Worm (Caenorhabditis elegans) whole organism, early embryonic: ENCODE measurements around the gene F19B10.5.

Experiments used
- B0310.2 ChIP-seq: sonication (generic microtip); optimal IDR thresholded peaks from 2 replicates; lab custom pipeline; 2016; ENCODE audit warnings: mild to moderate bottlenecking, missing genetic modification characterization, missing compliant biosample characterization
- F13C5.2 ChIP-seq: sonication (generic microtip); optimal IDR thresholded peaks from 2 replicates; lab custom pipeline; 2017; ENCODE audit warnings: mild to moderate bottlenecking, missing genetic modification characterization, inconsistent platforms, missing compliant biosample characterization
- aly-1 ChIP-seq: sonication (generic microtip); optimal IDR thresholded peaks from 2 replicates; lab custom pipeline; 2016; ENCODE audit warnings: missing genetic modification characterization, missing compliant biosample characterization
- ama-1 ChIP-seq: fragments of 150-350 bp; optimal IDR thresholded peaks from 2 replicates; lab custom pipeline; 2014
- ceh-13 ChIP-seq: fragments of 200-800 bp; sonication (Bioruptor generic); optimal IDR thresholded peaks from 2 replicates; lab custom pipeline; 2018; ENCODE audit warnings: mild to moderate bottlenecking, missing genetic modification characterization, missing compliant biosample characterization
- ceh-36 ChIP-seq: sonication (generic microtip); optimal IDR thresholded peaks from 2 replicates; lab custom pipeline; 2016; ENCODE audit warnings: missing genetic modification characterization, inconsistent platforms, missing compliant biosample characterization
- ets-7 ChIP-seq: sonication (generic microtip); optimal IDR thresholded peaks from 2 replicates; lab custom pipeline; 2016; ENCODE audit warnings: missing genotype, missing genetic modification characterization, missing compliant biosample characterization
- flt-1 ChIP-seq: fragments of 200-800 bp; sonication (Bioruptor generic); IDR thresholded peaks from 2 replicates; pipeline ENCODE4 v1.3.6; 2022; ENCODE audit warnings: missing genetic modification characterization, missing compliant biosample characterization
- hmbx-1 ChIP-seq: sonication (generic microtip); optimal IDR thresholded peaks from 2 replicates; lab custom pipeline; 2016; ENCODE audit warnings: mild to moderate bottlenecking, missing genetic modification characterization, missing compliant biosample characterization
- hmg-4 ChIP-seq: fragments of 200-800 bp; sonication (Bioruptor generic); optimal IDR thresholded peaks from 2 replicates; lab custom pipeline; 2018; ENCODE audit warnings: mild to moderate bottlenecking, missing genetic modification characterization, missing compliant biosample characterization
- hnd-1 ChIP-seq: sonication (generic microtip); optimal IDR thresholded peaks from 2 replicates; lab custom pipeline; 2016; ENCODE audit warnings: missing genetic modification characterization, missing compliant biosample characterization
- pes-1 ChIP-seq: fragments of 200-800 bp; sonication (Bioruptor generic); IDR thresholded peaks from 2 replicates; pipeline ENCODE4 v1.3.6; 2022; ENCODE audit warnings: missing genetic modification reagents, missing genetic modification characterization, missing compliant biosample characterization
- scrt-1 ChIP-seq: fragments of 200-800 bp; sonication (Bioruptor generic); IDR thresholded peaks from 2 replicates; pipeline ENCODE4 v1.3.6; 2022; ENCODE audit warnings: missing genetic modification characterization, missing compliant biosample characterization
- sea-1 ChIP-seq: fragments of 200-800 bp; sonication (Bioruptor generic); conservative IDR thresholded peaks from 2 replicates; pipeline ENCODE4 v1.3.6; 2022; ENCODE audit warnings: missing genetic modification characterization, missing compliant biosample characterization
- tbx-11 ChIP-seq: fragments of 200-800 bp; sonication (Bioruptor generic); IDR thresholded peaks from 2 replicates; pipeline ENCODE4 v1.3.6; 2022; ENCODE audit warnings: missing genetic modification characterization, missing compliant biosample characterization
- tbx-37 ChIP-seq: fragments of 200-800 bp; sonication (Bioruptor generic); conservative IDR thresholded peaks from 2 replicates; pipeline ENCODE4 v1.3.6; 2022; ENCODE audit warnings: missing genetic modification reagents, missing genetic modification characterization, missing compliant biosample characterization
- tra-4 ChIP-seq: sonication (generic microtip); optimal IDR thresholded peaks from 2 replicates; lab custom pipeline; 2017; ENCODE audit warnings: missing genetic modification characterization, missing compliant biosample characterization

The F19B10.5 gene

DNA sequence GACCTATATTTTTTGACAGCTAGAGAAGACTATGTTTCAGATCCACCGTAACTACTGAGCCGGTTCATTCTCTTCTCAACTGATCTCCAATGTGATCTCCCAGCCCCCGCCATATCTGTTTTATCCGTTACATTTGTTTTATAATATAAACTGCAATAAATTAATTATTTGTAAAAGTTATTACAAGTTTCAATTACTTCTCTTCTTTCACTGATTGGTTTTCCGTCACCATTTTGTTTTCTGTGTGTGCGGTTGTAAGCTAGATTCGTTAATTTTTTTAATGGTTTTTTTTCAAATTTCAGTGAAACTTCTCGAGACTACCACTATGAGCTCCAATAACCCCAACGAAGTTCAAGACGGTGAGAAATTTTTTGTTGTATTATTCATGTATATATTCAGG, 24.7 kb upstream of the F19B10.5 start, which contains the start of gene M151.2:
Gene M151.2 (plus strand): TSS at position 301 of the 400 bp plus-strand sequence.
- TF ChIP-seq ama-1 (lab: Kevin White, UChicago) (no peak), flt-1 (no peak), F13C5.2 (tag; lab: Kevin White, UChicago) (no peak), B0310.2 (no peak), ceh-13 (no peak), scrt-1 (no peak)

DNA sequence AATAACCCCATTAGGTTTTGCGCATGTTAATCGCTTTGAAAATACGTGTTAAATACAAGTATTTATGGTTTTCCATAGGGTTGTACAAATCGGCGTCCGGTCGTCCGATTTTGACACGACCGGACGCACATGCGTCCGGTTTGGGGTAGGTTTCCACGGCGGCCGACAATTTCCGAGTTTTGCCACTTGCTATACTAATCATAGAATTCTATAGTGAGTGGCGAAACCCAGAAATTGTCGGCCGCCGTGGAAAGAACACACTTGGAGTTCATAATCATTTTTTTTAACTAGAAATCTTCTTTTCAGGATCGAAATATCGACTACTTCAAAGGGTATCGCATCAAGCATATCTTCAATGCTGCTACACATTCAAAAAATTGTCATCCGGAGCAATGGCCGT, 20.7 kb upstream of the F19B10.5 start:
- TF ChIP-seq F13C5.2 (tag; lab: Kevin White, UChicago), result no peak
- no peak for TF ChIP-seq tbx-37 (GFP tag; lab: Robert Waterston, UW)
- TF ChIP-seq tbx-11 (GFP tag; lab: Robert Waterston, UW), result no peak
- TF ChIP-seq ceh-36 (tag; lab: Kevin White, UChicago), result no peak
- TF ChIP-seq sea-1, result no peak
- TF ChIP-seq tra-4 (tag; lab: Kevin White, UChicago), result no peak

DNA sequence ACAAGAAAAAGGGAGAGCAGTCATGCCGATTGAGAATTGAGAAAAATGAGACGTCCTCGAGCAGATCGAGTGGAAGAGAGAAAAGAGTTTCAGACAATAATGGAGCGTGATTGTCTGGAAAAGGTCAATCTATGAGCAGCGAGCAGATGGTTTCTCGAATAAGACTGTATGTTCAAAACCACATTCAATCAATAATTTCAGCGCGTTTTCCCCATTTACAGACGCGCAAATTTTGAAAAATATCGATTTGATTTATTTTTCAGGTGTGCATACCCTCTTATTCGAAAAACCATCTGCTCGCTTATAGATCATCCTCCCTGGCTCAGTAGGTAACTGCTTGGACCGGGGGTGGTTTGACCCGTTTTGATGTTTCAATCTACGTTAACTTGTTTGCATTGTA, 16.2 kb upstream of the F19B10.5 start, which contains the start of gene fbxb-31:
Gene fbxb-31 (minus strand): TSS at position 101 of the 400 bp plus-strand sequence.
- TF ChIP-seq pes-1 (GFP tag; lab: Robert Waterston, UW), result no peak
- TF ChIP-seq ets-7 (tag; lab: Kevin White, UChicago), result no peak
- TF ChIP-seq aly-1 (tag; lab: Kevin White, UChicago), result no peak
- no peak for TF ChIP-seq ceh-36 (tag; lab: Kevin White, UChicago)
- TF ChIP-seq sea-1, result no peak
- no peak for TF ChIP-seq flt-1
- TF ChIP-seq ceh-13, result no peak
- TF ChIP-seq ama-1 (lab: Kevin White, UChicago), result no peak
- no peak for TF ChIP-seq scrt-1
- TF ChIP-seq B0310.2, result no peak
- TF ChIP-seq hmbx-1 (tag; lab: Kevin White, UChicago), result no peak
- TF ChIP-seq F13C5.2 (tag; lab: Kevin White, UChicago), result no peak
- no peak for TF ChIP-seq tbx-37 (GFP tag; lab: Robert Waterston, UW)
- TF ChIP-seq tbx-11 (GFP tag; lab: Robert Waterston, UW), result no peak
- TF ChIP-seq hnd-1 (tag; lab: Kevin White, UChicago), result no peak
- no peak for TF ChIP-seq hmg-4 (GFP tag; lab: Kevin White, UChicago)
- TF ChIP-seq tra-4 (tag; lab: Kevin White, UChicago), result no peak

DNA sequence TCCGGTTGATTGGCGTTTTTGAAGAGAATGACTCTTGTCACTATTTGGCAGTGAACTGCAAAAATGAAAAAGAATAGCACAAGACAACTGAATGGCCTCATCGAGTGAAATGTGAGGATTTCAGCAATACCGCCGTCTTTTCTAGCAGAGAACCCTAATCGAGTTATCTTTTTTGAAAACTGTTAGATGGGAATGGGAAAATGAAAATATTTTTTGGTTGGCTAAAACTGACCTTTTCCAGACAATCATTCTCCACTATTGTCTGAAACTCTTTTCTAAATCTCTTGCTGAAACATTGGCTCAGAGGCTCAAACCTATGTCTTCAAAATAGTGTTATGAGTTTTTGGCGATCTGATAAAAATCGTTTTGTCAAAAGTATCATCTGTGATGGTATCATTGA, 15.3 kb upstream of the F19B10.5 start, which contains the start of gene M151.10:
Gene M151.10 (minus strand): TSS at position 101 of the 400 bp plus-strand sequence.
- no peak for TF ChIP-seq scrt-1
- no peak for TF ChIP-seq F13C5.2 (tag; lab: Kevin White, UChicago)
- no peak for TF ChIP-seq hmbx-1 (tag; lab: Kevin White, UChicago)
- TF ChIP-seq ama-1 (lab: Kevin White, UChicago), result no peak
- no peak for TF ChIP-seq ets-7 (tag; lab: Kevin White, UChicago)
- TF ChIP-seq ceh-36 (tag; lab: Kevin White, UChicago), result no peak
- no peak for TF ChIP-seq ceh-13
- no peak for TF ChIP-seq flt-1
- TF ChIP-seq tbx-37 (GFP tag; lab: Robert Waterston, UW), result no peak
- TF ChIP-seq pes-1 (GFP tag; lab: Robert Waterston, UW), result no peak
- TF ChIP-seq tra-4 (tag; lab: Kevin White, UChicago), result no peak
- TF ChIP-seq aly-1 (tag; lab: Kevin White, UChicago), result no peak
- no peak for TF ChIP-seq sea-1

DNA sequence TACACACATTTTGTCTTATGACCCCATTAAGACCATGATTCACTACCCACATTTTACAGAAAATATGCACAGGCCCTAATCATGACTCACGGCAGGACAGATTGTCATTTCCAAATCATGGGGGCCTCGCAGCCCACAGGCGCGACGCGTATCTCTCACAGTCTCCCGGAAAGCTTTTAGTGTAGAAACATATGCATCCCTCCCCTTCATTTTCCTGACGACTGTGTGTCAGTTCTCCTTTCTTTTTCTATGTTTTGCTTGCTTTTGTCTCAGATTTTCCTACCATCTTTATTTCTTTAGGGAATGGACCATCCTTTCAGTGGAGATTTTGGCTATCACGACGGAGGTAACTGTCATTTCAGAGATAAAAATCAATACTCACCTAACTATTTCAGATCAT, 14.3 kb upstream of the F19B10.5 start, which contains the start of gene M151.1:
Gene M151.1 (plus strand): TSS at position 301 of the 400 bp plus-strand sequence.
- TF ChIP-seq hmg-4 (GFP tag; lab: Kevin White, UChicago) (no peak), F13C5.2 (tag; lab: Kevin White, UChicago) (no peak)

DNA sequence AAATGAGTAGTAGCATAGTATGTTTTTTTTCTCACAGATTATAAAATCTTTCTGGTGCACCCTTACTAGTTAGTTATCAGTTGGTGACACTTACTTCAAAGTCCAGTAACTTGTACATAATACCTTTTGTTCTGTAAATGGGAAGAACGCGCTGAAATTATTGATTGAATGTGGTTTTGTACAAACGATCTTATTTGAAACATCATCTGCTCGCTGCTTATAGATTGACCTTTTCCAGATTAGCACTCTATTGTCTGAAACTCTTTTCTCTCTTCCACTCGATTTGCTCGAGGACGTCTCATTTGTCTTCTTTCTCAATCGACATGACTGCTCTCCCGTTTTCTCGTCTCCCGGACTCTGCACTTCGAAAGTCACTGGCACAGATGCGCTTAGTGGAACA, 8.4 kb upstream of the F19B10.5 start, which contains the start of gene fbxb-33:
Gene fbxb-33 (plus strand): TSS at position 301 of the 400 bp plus-strand sequence.
- no peak for TF ChIP-seq ets-7 (tag; lab: Kevin White, UChicago)
- no peak for TF ChIP-seq hmbx-1 (tag; lab: Kevin White, UChicago)
- no peak for TF ChIP-seq pes-1 (GFP tag; lab: Robert Waterston, UW)
- no peak for TF ChIP-seq hmg-4 (GFP tag; lab: Kevin White, UChicago)
- no peak for TF ChIP-seq tbx-11 (GFP tag; lab: Robert Waterston, UW)
- no peak for TF ChIP-seq sea-1
- no peak for TF ChIP-seq ceh-13
- no peak for TF ChIP-seq ama-1 (lab: Kevin White, UChicago)
- no peak for TF ChIP-seq scrt-1
- no peak for TF ChIP-seq hnd-1 (tag; lab: Kevin White, UChicago)

DNA sequence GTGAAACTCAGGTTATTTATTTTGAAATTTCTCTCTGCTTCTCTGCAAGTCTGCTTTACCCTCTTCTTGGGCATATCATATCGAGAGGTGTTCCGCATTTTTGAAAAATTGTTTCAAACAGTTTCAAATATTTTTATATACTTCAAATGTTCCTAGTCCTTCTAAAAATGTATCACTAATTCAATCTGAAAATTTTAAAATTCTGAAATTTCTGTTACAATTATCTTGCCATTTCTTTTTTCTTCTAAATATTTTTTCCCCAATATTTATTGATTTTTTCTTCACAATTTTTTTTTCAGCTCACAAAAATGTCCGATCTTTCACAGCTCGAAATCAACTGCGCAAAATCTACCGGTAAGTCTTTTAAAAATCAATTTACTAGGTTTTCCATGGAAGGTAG, 4.3 kb downstream of the F19B10.5 start, which contains the start of gene F19B10.4:
Gene F19B10.4 (plus strand): TSS at position 301 of the 400 bp plus-strand sequence.
- no peak for TF ChIP-seq pes-1 (GFP tag; lab: Robert Waterston, UW)
- TF ChIP-seq B0310.2, result no peak

DNA sequence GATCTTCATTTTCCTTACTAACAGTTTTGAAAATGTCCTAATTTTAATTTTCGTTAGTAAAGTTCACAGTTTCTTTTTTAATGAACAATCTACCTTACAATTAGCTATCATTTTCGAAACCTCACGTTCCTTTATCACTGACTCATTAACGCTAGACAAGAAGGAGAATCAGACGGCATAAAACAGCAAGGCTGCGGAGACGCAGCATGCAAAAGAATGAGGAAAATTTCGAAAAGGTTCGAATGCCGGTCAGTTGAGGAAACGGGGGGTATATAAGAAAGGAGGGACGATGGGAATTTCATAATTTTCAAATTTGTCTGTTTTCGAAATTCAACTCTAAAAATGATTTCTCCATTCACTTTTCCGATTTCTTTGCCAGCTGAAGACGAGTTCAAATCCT, 6.5 kb downstream of the F19B10.5 start, which contains the start of gene F19B10.13:
Gene F19B10.13 (plus strand): TSS at position 343 of the 400 bp plus-strand sequence.
- TF ChIP-seq hmbx-1 (tag; lab: Kevin White, UChicago) (no peak), tra-4 (tag; lab: Kevin White, UChicago) (no peak), tbx-11 (GFP tag; lab: Robert Waterston, UW) (no peak), ama-1 (lab: Kevin White, UChicago) (no peak), ceh-36 (tag; lab: Kevin White, UChicago) (no peak), aly-1 (tag; lab: Kevin White, UChicago) (no peak), flt-1 (no peak), ets-7 (tag; lab: Kevin White, UChicago) (no peak), pes-1 (GFP tag; lab: Robert Waterston, UW) (no peak), tbx-37 (GFP tag; lab: Robert Waterston, UW) (no peak), scrt-1 (no peak), sea-1 (no peak), hmg-4 (GFP tag; lab: Kevin White, UChicago) (no peak), B0310.2 (no peak), hnd-1 (tag; lab: Kevin White, UChicago) (no peak), F13C5.2 (tag; lab: Kevin White, UChicago) (no peak), ceh-13 (no peak)
